Fruit fly (Drosophila melanogaster): ENCODE results near the gene Twdlalpha.

- TF ChIP-seq CG8478 (optimal IDR thresholded peaks at IDR 0.05) (no peak), CTCF (optimal IDR thresholded peaks at IDR 0.05) (no peak)
Observed at dm6 chrX:16701941-16702340, 40.7 kb upstream of the Twdlalpha start, which contains the start of gene sphe.

Measured in S2 (cell line).